Worm (Caenorhabditis elegans) whole organism, midembryonic: Measurements from ENCODE around the gene pinn-4.

ENCODE experiments used
- T22C8.4 ChIP-seq: fragments of 200-800 bp; sonication (Bioruptor generic); IDR thresholded peaks from 2 replicates; pipeline ENCODE4 v1.3.6; 2022; ENCODE audit warnings: missing genetic modification characterization, missing compliant biosample characterization
- cog-1 ChIP-seq: sonication (generic microtip); optimal IDR thresholded peaks from 2 replicates; lab custom pipeline; 2016; ENCODE audit warnings: missing genetic modification characterization, missing compliant biosample characterization
- flt-1 ChIP-seq: fragments of 200-800 bp; sonication (Bioruptor generic); IDR thresholded peaks from 2 replicates; pipeline ENCODE4 v1.3.6; 2022; ENCODE audit warnings: missing genetic modification characterization, missing compliant biosample characterization
- klf-2 ChIP-seq: fragments of 200-800 bp; sonication (Bioruptor generic); conservative IDR thresholded peaks from 2 replicates; pipeline ENCODE4 v1.3.6; 2022; ENCODE audit warnings: missing genetic modification reagents, missing genetic modification characterization, missing compliant biosample characterization
- med-1 ChIP-seq: sonication (generic microtip); optimal IDR thresholded peaks from 2 replicates; lab custom pipeline; 2017; ENCODE audit warnings: missing genetic modification characterization, mild to moderate bottlenecking, missing compliant biosample characterization, antibody characterized with exemption, missing genetic modification reagents; ENCODE audit not compliant: insufficient read depth
- ref-1 ChIP-seq: fragments of 200-800 bp; sonication (Bioruptor generic); conservative IDR thresholded peaks from 2 replicates; pipeline ENCODE4 v1.3.6; 2022; ENCODE audit warnings: missing genetic modification reagents, missing genetic modification characterization, missing compliant biosample characterization
- tab-1 ChIP-seq: fragments of 200-800 bp; sonication (Bioruptor generic); IDR thresholded peaks from 2 replicates; pipeline ENCODE4 v1.3.6; 2022; ENCODE audit warnings: missing genetic modification characterization, missing compliant biosample characterization
- ztf-23 ChIP-seq: fragments of 200-800 bp; sonication (Bioruptor generic); IDR thresholded peaks from 2 replicates; pipeline ENCODE4 v1.3.6; 2022; ENCODE audit warnings: missing genetic modification reagents, missing genetic modification characterization, missing compliant biosample characterization
- ztf-29 ChIP-seq: fragments of 200-800 bp; sonication (Bioruptor generic); IDR thresholded peaks from 2 replicates; pipeline ENCODE4 v1.3.6; 2022; ENCODE audit warnings: missing genetic modification reagents, missing genetic modification characterization, missing compliant biosample characterization

pinn-4 gene

ce11 chrII:13414099-13414498 is 11.3 kb downstream of the pinn-4 start:
- no peak for TF ChIP-seq med-1 (GFP tag; lab: Kevin White, UChicago)
- TF ChIP-seq T22C8.4 (GFP tag; lab: Robert Waterston, UW): peak; percentile 99
- no peak for TF ChIP-seq klf-2 (GFP tag; lab: Robert Waterston, UW)

ce11 chrII:13414554-13415057 is 11.8 kb downstream of the pinn-4 start, which contains the start of gene Y48E1C.1:
TSS of gene Y48E1C.1 (plus strand) at chrII:13415007.
- TF ChIP-seq ztf-23 (GFP tag; lab: Robert Waterston, UW): no peak
- TF ChIP-seq ztf-29: no peak
- no peak for TF ChIP-seq T22C8.4 (GFP tag; lab: Robert Waterston, UW)
- no peak for TF ChIP-seq flt-1 (GFP tag; lab: Robert Waterston, UW)
- no peak for TF ChIP-seq klf-2 (GFP tag; lab: Robert Waterston, UW)
- TF ChIP-seq ref-1 (GFP tag; lab: Robert Waterston, UW): no peak
- TF ChIP-seq tab-1 (GFP tag; lab: Robert Waterston, UW): no peak
- TF ChIP-seq cog-1: no peak
- TF ChIP-seq med-1 (GFP tag; lab: Kevin White, UChicago): no peak

- TF ChIP-seq flt-1 (GFP tag; lab: Robert Waterston, UW) (no peak), ref-1 (GFP tag; lab: Robert Waterston, UW) (no peak), klf-2 (GFP tag; lab: Robert Waterston, UW) (no peak), ztf-29 (no peak), cog-1 (no peak), T22C8.4 (GFP tag; lab: Robert Waterston, UW) (no peak), tab-1 (GFP tag; lab: Robert Waterston, UW) (no peak), med-1 (GFP tag; lab: Kevin White, UChicago) (no peak), ztf-23 (GFP tag; lab: Robert Waterston, UW) (no peak)
Observed at ce11 chrII:13416552-13416951, 13.8 kb downstream of the pinn-4 start.

ce11 chrII:13417452-13418031 is 14.8 kb downstream of the pinn-4 start:
- peak; percentile 98 for TF ChIP-seq T22C8.4 (GFP tag; lab: Robert Waterston, UW)
- no peak for TF ChIP-seq ztf-23 (GFP tag; lab: Robert Waterston, UW)

- TF ChIP-seq tab-1 (GFP tag; lab: Robert Waterston, UW) (no peak), klf-2 (GFP tag; lab: Robert Waterston, UW) (no peak), ztf-29 (no peak), T22C8.4 (GFP tag; lab: Robert Waterston, UW) (no peak), med-1 (GFP tag; lab: Kevin White, UChicago) (no peak), flt-1 (GFP tag; lab: Robert Waterston, UW) (no peak), ref-1 (GFP tag; lab: Robert Waterston, UW) (no peak), cog-1 (no peak), ztf-23 (GFP tag; lab: Robert Waterston, UW) (no peak)
Observed at ce11 chrII:13424242-13424641, 21.5 kb downstream of the pinn-4 start, which contains the start of gene Y48E1C.2. TSS of gene Y48E1C.2 (plus strand) at chrII:13424542.

- TF ChIP-seq cog-1: no peak
- no peak for TF ChIP-seq ztf-29
- TF ChIP-seq med-1 (GFP tag; lab: Kevin White, UChicago): no peak
Observed at ce11 chrII:13436725-13437124, 33.9 kb downstream of the pinn-4 start, which contains the start of gene Y48E1C.4. TSS of gene Y48E1C.4 (minus strand) at chrII:13436825.

- peak; percentile 54; the same call in 1 of the 2 replicates for TF ChIP-seq ztf-29
- TF ChIP-seq klf-2 (GFP tag; lab: Robert Waterston, UW): no peak
Observed at ce11 chrII:13444307-13444706, 41.5 kb downstream of the pinn-4 start.

ce11 chrII:13446597-13446996 is 43.8 kb downstream of the pinn-4 start:
- TF ChIP-seq med-1 (GFP tag; lab: Kevin White, UChicago): no peak
- no peak for TF ChIP-seq klf-2 (GFP tag; lab: Robert Waterston, UW)

ce11 chrII:13447166-13447643 is 44.4 kb downstream of the pinn-4 start, which contains the start of gene tbc-14:
TSS of gene tbc-14 (minus strand) at chrII:13447593.
- TF ChIP-seq T22C8.4 (GFP tag; lab: Robert Waterston, UW): peak; percentile 75
- TF ChIP-seq ztf-29: no peak

ce11 chrII:13447668-13448067 is 44.9 kb downstream of the pinn-4 start:
- no peak for TF ChIP-seq ztf-29
- 0 out of 2 replicates have a peak, but pooled peaks have one; percentile 46 for TF ChIP-seq flt-1 (GFP tag; lab: Robert Waterston, UW)
- peak; percentile 76 for TF ChIP-seq cog-1

- TF ChIP-seq ztf-23 (GFP tag; lab: Robert Waterston, UW) (no peak), T22C8.4 (GFP tag; lab: Robert Waterston, UW) (no peak), ref-1 (GFP tag; lab: Robert Waterston, UW) (no peak), klf-2 (GFP tag; lab: Robert Waterston, UW) (no peak), ztf-29 (no peak), med-1 (GFP tag; lab: Kevin White, UChicago) (no peak), flt-1 (GFP tag; lab: Robert Waterston, UW) (no peak), tab-1 (GFP tag; lab: Robert Waterston, UW) (no peak), cog-1 (no peak)
Observed at ce11 chrII:13451321-13451720, 48.5 kb downstream of the pinn-4 start.
